Fruit fly (Drosophila melanogaster): ENCODE measurements around the gene Grip.
A peak's percentile ranks its signal among the peaks of the same experiment; 100 is the strongest.

Gene Grip

dm6 chrX:5969860-5970665 lies 4.0 kb downstream of the Grip start (continued):
- TF ChIP-seq tio (GFP tag; optimal IDR thresholded peaks at IDR 0.05) = peak; percentile 6
- peak; percentile 22 for TF ChIP-seq Fer3 (tag; optimal IDR thresholded peaks at IDR 0.05)
- peak in 1 of 3 experiments; percentile 38 for TF ChIP-seq lola (GFP tag; optimal IDR thresholded peaks at IDR 0.05)
- TF ChIP-seq CG13775 (GFP tag; optimal IDR thresholded peaks at IDR 0.05) = peak; percentile 38
- TF ChIP-seq pum (GFP tag; optimal IDR thresholded peaks at IDR 0.05) = no peak
- TF ChIP-seq Trl (optimal IDR thresholded peaks at IDR 0.05) = no peak
- TF ChIP-seq Trl (GFP tag; optimal IDR thresholded peaks at IDR 0.05) = no peak
- no peak for TF ChIP-seq CG5953 (GFP tag; IDR thresholded peaks at IDR 0.05)
- TF ChIP-seq Chrac-16 (GFP tag; optimal IDR thresholded peaks at IDR 0.05) = peak; percentile 42
- no peak for TF ChIP-seq CG9797 (GFP tag; optimal IDR thresholded peaks at IDR 0.05)
- TF ChIP-seq CG12236 (GFP tag; optimal IDR thresholded peaks at IDR 0.05) = no peak
- no peak for TF ChIP-seq Nf-YA (GFP tag; IDR thresholded peaks at IDR 0.05)
- no peak for TF ChIP-seq GATAe (GFP tag; conservative IDR thresholded peaks at IDR 0.05)
- no peak for TF ChIP-seq D (optimal IDR thresholded peaks at IDR 0.05)
- TF ChIP-seq D (GFP tag; optimal IDR thresholded peaks at IDR 0.05) = peak; percentile 30
- TF ChIP-seq CG12219 (GFP tag; optimal IDR thresholded peaks at IDR 0.05) = no peak
- no peak for TF ChIP-seq tna (GFP tag; IDR thresholded peaks at IDR 0.05; ENCODE audit: partially characterized antibody)
- no peak for TF ChIP-seq Stat92E (GFP tag; optimal IDR thresholded peaks at IDR 0.05)
- TF ChIP-seq CG7357 (GFP tag; IDR thresholded peaks at IDR 0.05) = peak; percentile 12; the same call in 1 of the 3 replicates
- TF ChIP-seq pb (GFP tag; optimal IDR thresholded peaks at IDR 0.05) = no peak
- peak; percentile 71 for TF ChIP-seq Xrp1 (GFP tag; IDR thresholded peaks at IDR 0.05)
- TF ChIP-seq h (optimal IDR thresholded peaks at IDR 0.05) = no peak
- no peak for TF ChIP-seq Opbp (GFP tag; IDR thresholded peaks at IDR 0.05; ENCODE audit: partially characterized antibody)
- no peak for TF ChIP-seq grn (GFP tag; optimal IDR thresholded peaks at IDR 0.05)
- TF ChIP-seq mirr (GFP tag; optimal IDR thresholded peaks at IDR 0.05) = no peak
- TF ChIP-seq B-H1 (GFP tag; IDR thresholded peaks at IDR 0.05) = no peak
- TF ChIP-seq zfh1 (GFP tag; IDR thresholded peaks at IDR 0.05) = peak; percentile 76
- 0 out of 2 replicates have a peak, but pooled peaks have one; percentile 11 for TF ChIP-seq Awh (GFP tag; IDR thresholded peaks at IDR 0.05)
- TF ChIP-seq jing (GFP tag; optimal IDR thresholded peaks at IDR 0.05) = no peak
- TF ChIP-seq Atf3 (GFP tag; optimal IDR thresholded peaks at IDR 0.05) = no peak
- no peak for TF ChIP-seq CG32767 (GFP tag; IDR thresholded peaks at IDR 0.05)
- TF ChIP-seq CG12942 (GFP tag; optimal IDR thresholded peaks at IDR 0.05) = no peak
- no peak for TF ChIP-seq Dbx (GFP tag; IDR thresholded peaks at IDR 0.05)
- no peak for TF ChIP-seq CG11723 (GFP tag; optimal IDR thresholded peaks at IDR 0.05)
- no peak for TF ChIP-seq Atf6 (GFP tag; IDR thresholded peaks at IDR 0.05)
- peak; percentile 40; the same call in 1 of the 3 replicates for TF ChIP-seq ken (GFP tag; IDR thresholded peaks at IDR 0.05)
- no peak for TF ChIP-seq CG11560 (tag; IDR thresholded peaks at IDR 0.05)
- TF ChIP-seq vnd (GFP tag; IDR thresholded peaks at IDR 0.05; ENCODE audit: partially characterized antibody) = no peak
- peak; percentile 55 for TF ChIP-seq nmo (GFP tag; optimal IDR thresholded peaks at IDR 0.05)
- TF ChIP-seq CG9437 (GFP tag; optimal IDR thresholded peaks at IDR 0.05) = peak; percentile 11
- no peak for TF ChIP-seq lov (optimal IDR thresholded peaks at IDR 0.05)
- TF ChIP-seq lov (GFP tag; IDR thresholded peaks at IDR 0.05) = no peak
- TF ChIP-seq CG17612 (GFP tag; IDR thresholded peaks at IDR 0.05) = 0 out of 2 replicates have a peak, but pooled peaks have one; percentile 27
- TF ChIP-seq CG16815 (GFP tag; optimal IDR thresholded peaks at IDR 0.05) = peak; percentile 17
- peak; percentile 52; the same call in 2 of the 3 replicates for TF ChIP-seq Aef1 (GFP tag; IDR thresholded peaks at IDR 0.05)
- TF ChIP-seq Doc2 (GFP tag; IDR thresholded peaks at IDR 0.05) = no peak
- TF ChIP-seq salm (tag; optimal IDR thresholded peaks at IDR 0.05) = no peak
- no peak for TF ChIP-seq Sry-δ (GFP tag; optimal IDR thresholded peaks at IDR 0.05)
- peak; percentile 43 for TF ChIP-seq CG9817 (tag; optimal IDR thresholded peaks at IDR 0.05)
- peak; percentile 38 for TF ChIP-seq sug (tag; optimal IDR thresholded peaks at IDR 0.05)
- TF ChIP-seq lmd (GFP tag; IDR thresholded peaks at IDR 0.05) = peak; percentile 47
